Fruit fly (Drosophila melanogaster) whole organism, embryonic: Measurements from ENCODE around the gene Exo70.

ENCODE experiments used
- B-H1 ChIP-seq: fragments of 200-800 bp; sonication (Bioruptor generic); IDR thresholded peaks from 3 replicates; pipeline ENCODE4 v1.3.6; 2022; ENCODE audit warnings: missing biosample characterization, missing genetic modification characterization
- Bteb2 ChIP-seq: fragments of 200-800 bp; sonication (Bioruptor generic); optimal IDR thresholded peaks from 2 replicates; lab custom pipeline; 2016; ENCODE audit warnings: missing biosample characterization, missing genetic modification characterization
- CG12155 ChIP-seq: fragments of 200-800 bp; sonication (Bioruptor generic); optimal IDR thresholded peaks from 3 replicates; lab custom pipeline; 2016; ENCODE audit warnings: missing biosample characterization, missing genetic modification characterization
- CG12219 ChIP-seq: fragments of 200-800 bp; sonication (Bioruptor generic); optimal IDR thresholded peaks from 3 replicates; lab custom pipeline; 2018; ENCODE audit warnings: missing biosample characterization, mild to moderate bottlenecking, missing genetic modification characterization
- CG12236 ChIP-seq: fragments of 200-800 bp; sonication (Bioruptor generic); optimal IDR thresholded peaks from 2 replicates; lab custom pipeline; 2016; ENCODE audit warnings: missing biosample characterization, missing genetic modification characterization
- CG13123 ChIP-seq: fragments of 200-800 bp; sonication (Bioruptor generic); optimal IDR thresholded peaks from 2 replicates; lab custom pipeline; 2016; ENCODE audit warnings: missing biosample characterization, missing genetic modification characterization
- CG13287 ChIP-seq: fragments of 200-800 bp; sonication (Bioruptor generic); IDR thresholded peaks from 2 replicates; pipeline ENCODE4 v1.3.6; 2022; ENCODE audit warnings: missing biosample characterization, missing genetic modification characterization; ENCODE audit not compliant: partially characterized antibody
- CG13894 ChIP-seq: fragments of 200-800 bp; sonication (Bioruptor generic); optimal IDR thresholded peaks from 3 replicates; lab custom pipeline; 2018; ENCODE audit warnings: missing biosample characterization, mild to moderate bottlenecking, missing genetic modification characterization, moderate library complexity
- CG17186 ChIP-seq: fragments of 200-800 bp; sonication (Bioruptor generic); optimal IDR thresholded peaks from 3 replicates; lab custom pipeline; 2017; ENCODE audit warnings: missing biosample characterization, missing genetic modification reagents, missing genetic modification characterization
- CG17361 ChIP-seq: fragments of 200-800 bp; sonication (Bioruptor generic); IDR thresholded peaks from 3 replicates; pipeline ENCODE4 v1.3.6; 2022; ENCODE audit warnings: missing biosample characterization, missing genetic modification characterization
- CG17568 ChIP-seq: fragments of 200-800 bp; sonication (Bioruptor generic); optimal IDR thresholded peaks from 2 replicates; lab custom pipeline; 2018; ENCODE audit warnings: missing biosample characterization, mild to moderate bottlenecking, missing genetic modification characterization, moderate library complexity
- CG18262 ChIP-seq: fragments of 200-800 bp; optimal IDR thresholded peaks from 3 replicates; lab custom pipeline; 2019; ENCODE audit warnings: missing biosample characterization, mild to moderate bottlenecking, missing genetic modification characterization, moderate library complexity
- CG18476 ChIP-seq: fragments of 200-800 bp; sonication (Bioruptor generic); optimal IDR thresholded peaks from 2 replicates; lab custom pipeline; 2016; ENCODE audit warnings: missing biosample characterization, mild to moderate bottlenecking, missing genetic modification characterization
- CG2129 ChIP-seq: fragments of 200-800 bp; sonication (Bioruptor generic); IDR thresholded peaks from 2 replicates; pipeline ENCODE4 v1.3.6; 2022; ENCODE audit warnings: missing biosample characterization, missing genetic modification characterization; ENCODE audit not compliant: partially characterized antibody
- CG3726 ChIP-seq: fragments of 200-800 bp; sonication (Bioruptor generic); IDR thresholded peaks from 3 replicates; pipeline ENCODE4, ENCODE4 v1.3.6; 2022; ENCODE audit warnings: missing biosample characterization, missing genetic modification characterization
- CG3995 ChIP-seq: fragments of 200-800 bp; sonication (Bioruptor generic); optimal IDR thresholded peaks from 3 replicates; lab custom pipeline; 2016; ENCODE audit warnings: missing biosample characterization, missing genetic modification characterization
- CG4404 ChIP-seq: fragments of 200-800 bp; sonication (Bioruptor generic); IDR thresholded peaks from 2 replicates; pipeline ENCODE4 v1.3.6; 2022; ENCODE audit warnings: missing biosample characterization, missing genetic modification characterization
- CG6254 ChIP-seq: fragments of 200-800 bp; sonication (Bioruptor generic); optimal IDR thresholded peaks from 3 replicates; lab custom pipeline; 2017; ENCODE audit warnings: mild to moderate bottlenecking, missing biosample characterization, missing genetic modification reagents, missing genetic modification characterization
- CG7963 ChIP-seq: fragments of 200-800 bp; sonication (Bioruptor generic); IDR thresholded peaks from 3 replicates; pipeline ENCODE4 v1.3.6; 2022; ENCODE audit warnings: missing biosample characterization, missing genetic modification characterization; ENCODE audit not compliant: partially characterized antibody
- CG8290 ChIP-seq, 3 experiments: fragments of 200-800 bp; sonication (Bioruptor generic); optimal IDR thresholded peaks; 2 replicates each; lab custom pipeline; 2016 to 2019; ENCODE audit warnings: missing biosample characterization in 3 of 3, missing genetic modification characterization in 3 of 3, mild to moderate bottlenecking in 2 of 3, moderate library complexity in 1 of 3
- Dref ChIP-seq: fragments of 200-800 bp; sonication (Bioruptor generic); IDR thresholded peaks from 2 replicates; pipeline ENCODE4 v1.3.6; 2022; ENCODE audit warnings: missing biosample characterization, missing genetic modification characterization
- H15 ChIP-seq: fragments of 200-800 bp; sonication (Bioruptor generic); IDR thresholded peaks from 3 replicates; pipeline ENCODE4 v1.3.6; 2022; ENCODE audit warnings: missing biosample characterization, missing genetic modification characterization
- Hey ChIP-seq: fragments of 200-800 bp; sonication (Bioruptor generic); optimal IDR thresholded peaks from 3 replicates; lab custom pipeline; 2018; ENCODE audit warnings: missing biosample characterization, mild to moderate bottlenecking, missing genetic modification characterization
- HmgZ ChIP-seq: fragments of 200-800 bp; sonication (Bioruptor generic); optimal IDR thresholded peaks from 2 replicates; lab custom pipeline; 2018; ENCODE audit warnings: missing biosample characterization, mild to moderate bottlenecking, missing genetic modification characterization
- NC2α ChIP-seq: fragments of 200-800 bp; sonication (Bioruptor generic); optimal IDR thresholded peaks from 2 replicates; lab custom pipeline; 2016; ENCODE audit warnings: missing biosample characterization, missing genetic modification characterization
- Opbp ChIP-seq: fragments of 200-800 bp; sonication (Bioruptor generic); IDR thresholded peaks from 3 replicates; pipeline ENCODE4 v1.3.6; 2022; ENCODE audit warnings: missing biosample characterization, missing genetic modification characterization; ENCODE audit not compliant: partially characterized antibody
- Scr ChIP-seq: fragments of 200-800 bp; sonication (Bioruptor generic); IDR thresholded peaks from 2 replicates; pipeline ENCODE4 v1.3.6; 2022; ENCODE audit warnings: missing biosample characterization, missing genetic modification characterization; ENCODE audit not compliant: partially characterized antibody
- al ChIP-seq: fragments of 200-800 bp; sonication (Bioruptor generic); IDR thresholded peaks from 2 replicates; pipeline ENCODE4 v1.3.6; 2022; ENCODE audit warnings: missing biosample characterization, missing genetic modification characterization
- amos ChIP-seq: fragments of 200-800 bp; sonication (Bioruptor generic); IDR thresholded peaks from 2 replicates; pipeline ENCODE4 v1.3.6; 2022; ENCODE audit warnings: missing biosample characterization, missing genetic modification characterization; ENCODE audit not compliant: partially characterized antibody
- cad ChIP-seq: fragments of >200 bp; optimal IDR thresholded peaks from 2 replicates; lab custom pipeline; 2017; ENCODE audit warnings: missing biosample characterization, missing genetic modification characterization
- cg ChIP-seq: fragments of 200-800 bp; sonication (Bioruptor generic); optimal IDR thresholded peaks from 3 replicates; lab custom pipeline; 2019; ENCODE audit warnings: missing biosample characterization, mild to moderate bottlenecking, missing genetic modification characterization, moderate library complexity
- dan ChIP-seq: fragments of 200-800 bp; sonication (Bioruptor generic); IDR thresholded peaks from 2 replicates; pipeline ENCODE4 v1.3.6; 2022; ENCODE audit warnings: missing biosample characterization, missing genetic modification characterization
- dysf ChIP-seq: fragments of 200-800 bp; sonication (Bioruptor generic); IDR thresholded peaks from 3 replicates; pipeline ENCODE4 v1.3.6; 2022; ENCODE audit warnings: missing biosample characterization, missing genetic modification characterization
- emc ChIP-seq: fragments of 200-800 bp; sonication (Bioruptor generic); optimal IDR thresholded peaks from 2 replicates; lab custom pipeline; 2016; ENCODE audit warnings: missing biosample characterization, missing genetic modification characterization
- ftz-f1 ChIP-seq: fragments of 200-800 bp; sonication (Bioruptor generic); optimal IDR thresholded peaks from 2 replicates; lab custom pipeline; 2016; ENCODE audit warnings: missing biosample characterization, missing genetic modification characterization
- gsb-n ChIP-seq: fragments of 200-800 bp; sonication (Bioruptor generic); optimal IDR thresholded peaks from 3 replicates; lab custom pipeline; 2018; ENCODE audit warnings: missing biosample characterization, mild to moderate bottlenecking, missing genetic modification characterization
- hb ChIP-seq: fragments of 200-800 bp; sonication (Bioruptor generic); IDR thresholded peaks from 3 replicates; pipeline ENCODE4 v1.3.6; 2022; ENCODE audit warnings: missing biosample characterization, missing genetic modification characterization; ENCODE audit not compliant: partially characterized antibody
- insv ChIP-seq, 2 experiments: fragments of 200-800 bp; sonication (Bioruptor generic); optimal IDR thresholded peaks; 3 replicates each; lab custom pipeline; 2016 to 2018; ENCODE audit warnings: missing biosample characterization in 2 of 2, missing genetic modification characterization in 2 of 2
- klu ChIP-seq: fragments of 200-800 bp; sonication (Bioruptor generic); IDR thresholded peaks from 2 replicates; pipeline ENCODE4 v1.3.6; 2022; ENCODE audit warnings: missing biosample characterization, missing genetic modification characterization
- onecut ChIP-seq: fragments of 200-800 bp; sonication (Bioruptor generic); IDR thresholded peaks from 2 replicates; pipeline ENCODE4 v1.3.6; 2022; ENCODE audit warnings: missing biosample characterization, missing genetic modification characterization
- pan ChIP-seq, 4 experiments: fragments of >200 bp in 3 of 4; fragments of 200-800 bp in 1 of 4; sonication (Bioruptor generic) in 1 of 4; optimal IDR thresholded peaks in 3 of 4; IDR thresholded peaks in 1 of 4; 2 replicates each; pipeline versions ENCODE4 v1.3.6 to Lab custom; 2017 to 2022; ENCODE audit warnings: missing biosample characterization in 2 of 4, missing genetic modification characterization in 2 of 4, mixed read lengths in 1 of 4
- pb ChIP-seq: fragments of 200-800 bp; sonication (Bioruptor generic); optimal IDR thresholded peaks from 3 replicates; lab custom pipeline; 2016; ENCODE audit warnings: missing biosample characterization, missing genetic modification characterization
- pita ChIP-seq: fragments of 200-800 bp; sonication (Bioruptor generic); optimal IDR thresholded peaks from 2 replicates; lab custom pipeline; 2017; ENCODE audit warnings: missing biosample characterization, mild to moderate bottlenecking, missing genetic modification characterization
- pros ChIP-seq: fragments of 200-800 bp; sonication (Bioruptor generic); optimal IDR thresholded peaks from 3 replicates; lab custom pipeline; 2019; ENCODE audit warnings: missing biosample characterization, mild to moderate bottlenecking, missing genetic modification characterization, moderate library complexity
- pzg ChIP-seq: fragments of 200-800 bp; sonication (Bioruptor generic); optimal IDR thresholded peaks from 3 replicates; lab custom pipeline; 2018; ENCODE audit warnings: missing biosample characterization, mild to moderate bottlenecking, missing genetic modification characterization, moderate library complexity
- twi ChIP-seq: fragments of 200-800 bp; optimal IDR thresholded peaks from 2 replicates; lab custom pipeline; 2019; ENCODE audit warnings: missing biosample characterization, mild to moderate bottlenecking, missing genetic modification characterization, moderate library complexity
- unpg ChIP-seq: fragments of 200-800 bp; sonication (Bioruptor generic); optimal IDR thresholded peaks from 3 replicates; lab custom pipeline; 2018; ENCODE audit warnings: missing biosample characterization, mild to moderate bottlenecking, missing genetic modification characterization, moderate library complexity
- wdn ChIP-seq: fragments of 200-800 bp; sonication (Bioruptor generic); IDR thresholded peaks from 2 replicates; pipeline ENCODE4 v1.3.6; 2022; ENCODE audit warnings: missing biosample characterization, missing genetic modification characterization
- z ChIP-seq: fragments of 200-800 bp; sonication (Bioruptor generic); IDR thresholded peaks from 3 replicates; pipeline ENCODE4 v1.3.6; 2022; ENCODE audit warnings: missing biosample characterization, missing genetic modification characterization

Gene Exo70

dm6 chr3L:8449202-8449799 is 37.6 kb downstream of the Exo70 start, which contains the start of gene CG6983 (continued):
- TF ChIP-seq emc (GFP tag; lab: Kevin White, UChicago) (no peak), CG13123 (GFP tag; lab: Kevin White, UChicago) (no peak), pb (GFP tag; lab: Kevin White, UChicago) (no peak), CG2129 (peak; percentile 30; the same call in 1 of the 2 replicates), CG17361 (GFP tag; lab: Robert Waterston, UW) (0 out of 3 replicates have a peak, but pooled peaks have one; percentile 22), B-H1 (no peak), dan (GFP tag; lab: Robert Waterston, UW) (no peak), Bteb2 (GFP tag; lab: Kevin White, UChicago) (no peak), CG12155 (GFP tag; lab: Kevin White, UChicago) (no peak), unpg (GFP tag; lab: Kevin White, UChicago) (no peak), CG3995 (peak; percentile 83), ftz-f1 (GFP tag; lab: Kevin White, UChicago) (no peak), CG3726 (GFP tag; lab: Robert Waterston, UW) (no peak), CG13894 (tag; lab: Kevin White, UChicago) (peak; percentile 0), Opbp (peak; percentile 88), NC2α (no peak), Scr (peak; percentile 78), H15 (GFP tag; lab: Robert Waterston, UW) (no peak), pros (GFP tag; lab: Kevin White, UChicago) (no peak), CG17186 (peak; percentile 60), CG4404 (GFP tag; lab: Robert Waterston, UW) (no peak), CG17568 (GFP tag; lab: Kevin White, UChicago) (peak; percentile 20), CG8290 (GFP tag; optimal IDR thresholded peaks at IDR 0.05; lab: Kevin White, UChicago) (no peak), CG8290 (tag; optimal IDR thresholded peaks at IDR 0.05; lab: Kevin White, UChicago) (peak in 1 of 2 experiments; percentile 6), CG18262 (tag; lab: Kevin White, UChicago) (no peak), hb (GFP tag; lab: Robert Waterston, UW) (peak; percentile 57; the same call in 1 of the 3 replicates), Dref (GFP tag; lab: Robert Waterston, UW) (peak; percentile 85), z (GFP tag; lab: Robert Waterston, UW) (no peak), dysf (GFP tag; lab: Robert Waterston, UW) (no peak), gsb-n (tag; lab: Kevin White, UChicago) (no peak), cad (GFP tag; lab: Kevin White, UChicago) (no peak), cg (GFP tag; lab: Kevin White, UChicago) (no peak), CG12236 (no peak), pita (GFP tag; lab: Kevin White, UChicago) (no peak), CG13287 (GFP tag; lab: Robert Waterston, UW) (peak; percentile 85), wdn (no peak), al (no peak), CG12219 (no peak), pan (optimal IDR thresholded peaks at IDR 0.05; lab: Kevin White, UChicago) (no peak), pan (GFP tag; optimal IDR thresholded peaks at IDR 0.05 in 1 of 2, IDR thresholded peaks at IDR 0.05 in 1 of 2) (no peak), CG18476 (GFP tag; lab: Kevin White, UChicago) (peak; percentile 26), amos (GFP tag; lab: Robert Waterston, UW) (peak; percentile 92; the same call in 1 of the 2 replicates), onecut (GFP tag; lab: Robert Waterston, UW) (no peak), HmgZ (no peak), pzg (GFP tag; lab: Kevin White, UChicago) (no peak), CG6254 (GFP tag; lab: Kevin White, UChicago) (no peak), twi (tag; lab: Kevin White, UChicago) (no peak), klu (GFP tag; lab: Robert Waterston, UW) (no peak), Hey (no peak), insv (GFP tag; optimal IDR thresholded peaks at IDR 0.05; lab: Kevin White, UChicago) (no peak), CG7963 (GFP tag; lab: Robert Waterston, UW) (no peak)
